Worm (Caenorhabditis elegans): Measurements from ENCODE around the gene lips-3.

lips-3 gene

DNA sequence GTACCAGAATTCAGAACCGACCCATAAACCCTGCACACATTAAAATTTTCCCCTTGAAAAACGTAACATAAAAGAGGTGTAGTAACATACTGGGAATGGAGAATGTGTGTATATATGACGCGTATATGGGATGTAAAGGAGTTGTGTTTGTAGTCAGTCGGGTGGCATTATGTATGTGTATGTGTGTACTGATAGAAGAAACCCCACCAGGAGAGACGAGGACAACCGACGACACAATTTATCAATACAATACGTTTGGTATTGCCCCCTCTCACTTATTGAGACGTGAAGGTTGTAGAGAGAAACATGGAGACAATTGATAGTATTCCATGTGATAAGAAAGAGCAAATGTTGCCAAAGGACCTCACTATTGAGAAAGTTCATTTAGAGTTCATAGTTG lies 51.7 kb downstream of the lips-3 start:
- no peak for TF ChIP-seq lsy-2 (tag; optimal IDR thresholded peaks at IDR 0.05)
- no peak for TF ChIP-seq snpc-4 (tag; optimal IDR thresholded peaks at IDR 0.05)
- TF ChIP-seq F26F4.8 (GFP tag; conservative IDR thresholded peaks at IDR 0.05), result no peak
- no peak for TF ChIP-seq fkh-10 (GFP tag; optimal IDR thresholded peaks at IDR 0.05)
- TF ChIP-seq nhr-48 (tag; optimal IDR thresholded peaks at IDR 0.05), result no peak
- no peak for TF ChIP-seq mep-1 (tag; optimal IDR thresholded peaks at IDR 0.05)
- no peak for TF ChIP-seq sdz-12 (GFP tag; optimal IDR thresholded peaks at IDR 0.05)
- TF ChIP-seq ztf-11 (tag; optimal IDR thresholded peaks at IDR 0.05), result no peak
- TF ChIP-seq rbr-2 (tag; optimal IDR thresholded peaks at IDR 0.05), result no peak
- no peak for TF ChIP-seq F49E8.2 (tag; optimal IDR thresholded peaks at IDR 0.05; ENCODE audit: borderline replicate concordance)
- TF ChIP-seq arid-1 (GFP tag; conservative IDR thresholded peaks at IDR 0.05), result no peak
- TF ChIP-seq unc-39 (tag; optimal IDR thresholded peaks at IDR 0.05), result no peak
- TF ChIP-seq lin-39 (tag; optimal IDR thresholded peaks at IDR 0.05), result no peak
- no peak for TF ChIP-seq T26A8.4 (GFP tag; IDR thresholded peaks at IDR 0.05)
- TF ChIP-seq dmd-6 (GFP tag; IDR thresholded peaks at IDR 0.05), result 0 out of 2 replicates have a peak, but pooled peaks have one; percentile 13
- no peak for TF ChIP-seq mxl-3 (GFP tag; optimal IDR thresholded peaks at IDR 0.05)
- no peak for TF ChIP-seq nhr-42 (GFP tag; IDR thresholded peaks at IDR 0.05)
- TF ChIP-seq D1046.2 (GFP tag; IDR thresholded peaks at IDR 0.05), result no peak
- TF ChIP-seq zip-11 (GFP tag; IDR thresholded peaks at IDR 0.05), result no peak
- TF ChIP-seq unc-62 (GFP tag; optimal IDR thresholded peaks at IDR 0.05 in 1 of 2), result no peak
- no peak for TF ChIP-seq unc-62 (tag; optimal IDR thresholded peaks at IDR 0.05)
- TF ChIP-seq zfp-3 (GFP tag; conservative IDR thresholded peaks at IDR 0.05), result no peak
- no peak for TF ChIP-seq ceh-62 (tag; optimal IDR thresholded peaks at IDR 0.05)
- no peak for TF ChIP-seq skn-1 (tag; optimal IDR thresholded peaks at IDR 0.05)
- no peak for TF ChIP-seq hlh-11 (tag; optimal IDR thresholded peaks at IDR 0.05)
- no peak for TF ChIP-seq madf-5 (GFP tag; IDR thresholded peaks at IDR 0.05)
- no peak for TF ChIP-seq vab-7 (GFP tag; IDR thresholded peaks at IDR 0.05)
- no peak for TF ChIP-seq ctbp-1 (GFP tag; IDR thresholded peaks at IDR 0.05)
- TF ChIP-seq aha-1 (tag), result peak; percentile 66
- TF ChIP-seq egl-43 (GFP tag; IDR thresholded peaks at IDR 0.05), result no peak
- no peak for TF ChIP-seq Y105C5A.15 (GFP tag; IDR thresholded peaks at IDR 0.05)
- peak; percentile 21 for TF ChIP-seq dve-1 (tag; optimal IDR thresholded peaks at IDR 0.05; ENCODE audit: insufficient read depth)
- no peak for TF ChIP-seq jun-1 (tag; optimal IDR thresholded peaks at IDR 0.05)
- TF ChIP-seq lin-1 (GFP tag; IDR thresholded peaks at IDR 0.05), result no peak
- TF ChIP-seq mxl-2 (GFP tag; conservative IDR thresholded peaks at IDR 0.05), result no peak
- TF ChIP-seq attf-4 (tag; optimal IDR thresholded peaks at IDR 0.05), result no peak
- peak in 1 of 2 experiments; percentile 6 for TF ChIP-seq mdl-1 (tag; optimal IDR thresholded peaks at IDR 0.05)
- no peak for TF ChIP-seq daf-8 (GFP tag; IDR thresholded peaks at IDR 0.05)
- TF ChIP-seq R02D3.7 (tag; optimal IDR thresholded peaks at IDR 0.05), result no peak
- TF ChIP-seq lin-29 (GFP tag; IDR thresholded peaks at IDR 0.05), result no peak
- no peak for TF ChIP-seq F10B5.3 (tag; optimal IDR thresholded peaks at IDR 0.05)
- TF ChIP-seq F44E2.7 (GFP tag; IDR thresholded peaks at IDR 0.05), result no peak
- no peak for TF ChIP-seq nhr-111 (GFP tag; optimal IDR thresholded peaks at IDR 0.05)
- no peak for TF ChIP-seq lin-13 (GFP tag; optimal IDR thresholded peaks at IDR 0.05)
- no peak for TF ChIP-seq nhr-41 (GFP tag; IDR thresholded peaks at IDR 0.05)
- TF ChIP-seq daf-12 (tag; optimal IDR thresholded peaks at IDR 0.05), result no peak
- no peak for TF ChIP-seq tag-97 (GFP tag; IDR thresholded peaks at IDR 0.05)
- TF ChIP-seq ama-1 (optimal IDR thresholded peaks at IDR 0.05), result no peak
- no peak for TF ChIP-seq aly-2 (tag; optimal IDR thresholded peaks at IDR 0.05)
- TF ChIP-seq snpc-1.2 (GFP tag; IDR thresholded peaks at IDR 0.05), result no peak
- TF ChIP-seq nhr-11 (tag; optimal IDR thresholded peaks at IDR 0.05), result no peak
- no peak for TF ChIP-seq unc-130 (GFP tag; optimal IDR thresholded peaks at IDR 0.05)
- peak; percentile 97 for TF ChIP-seq nhr-28 (tag; optimal IDR thresholded peaks at IDR 0.05)
- TF ChIP-seq nhr-76 (tag; optimal IDR thresholded peaks at IDR 0.05), result no peak
- no peak for TF ChIP-seq egl-27 (tag; optimal IDR thresholded peaks at IDR 0.05)

Data from whole organism, L4 larva.